ENCODE assay signal across 1 fruit fly cellular context in genomic region chr3R:19463874-19464549, dm6.
A peak's percentile ranks its signal among the peaks of the same experiment; 100 is the strongest.
TF ChIP-seq lines count a peak whose summit lies in the region.

No protein-coding gene starts in this region.

TF ChIP-seq in whole organism, embryonic, 481 proteins besides CTCF, POLR2A, EP300 and RAD21 (continued from another document and continues in another):
- TF ChIP-seq CG4282 (GFP tag; optimal IDR thresholded peaks at IDR 0.05; lab: Kevin White, UChicago) (no peak), seq (GFP tag; IDR thresholded peaks at IDR 0.05; lab: Robert Waterston, UW) (peak; percentile 60; the same call in 1 of the 2 replicates), Aef1 (GFP tag; IDR thresholded peaks at IDR 0.05; lab: Robert Waterston, UW) (no peak), Usf (GFP tag; optimal IDR thresholded peaks at IDR 0.05; lab: Kevin White, UChicago) (no peak), Hsf (GFP tag; optimal IDR thresholded peaks at IDR 0.05; lab: Kevin White, UChicago) (no peak), CG12236 (GFP tag; optimal IDR thresholded peaks at IDR 0.05; lab: Kevin White, UChicago) (peak; percentile 72), CG12104 (GFP tag; optimal IDR thresholded peaks at IDR 0.05; lab: Kevin White, UChicago) (peak; percentile 58), Hr51 (GFP tag; optimal IDR thresholded peaks at IDR 0.05; lab: Kevin White, UChicago) (peak; percentile 35 to 58), jing (GFP tag; optimal IDR thresholded peaks at IDR 0.05; lab: Kevin White, UChicago) (no peak), br (optimal IDR thresholded peaks at IDR 0.05; lab: Kevin White, UChicago) (no peak), ash1 (GFP tag; optimal IDR thresholded peaks at IDR 0.05; lab: Kevin White, UChicago) (no peak), CG6254 (GFP tag; optimal IDR thresholded peaks at IDR 0.05; lab: Kevin White, UChicago) (peak; percentile 76), tio (GFP tag; optimal IDR thresholded peaks at IDR 0.05; lab: Kevin White, UChicago) (peak; percentile 33), Sry-δ (GFP tag; optimal IDR thresholded peaks at IDR 0.05; lab: Kevin White, UChicago) (no peak), Lhr (GFP tag; optimal IDR thresholded peaks at IDR 0.05; lab: Kevin White, UChicago) (peak; percentile 70), trh (GFP tag; optimal IDR thresholded peaks at IDR 0.05; lab: Kevin White, UChicago) (no peak), wor (GFP tag; IDR thresholded peaks at IDR 0.05; lab: Robert Waterston, UW) (no peak), hb (GFP tag; IDR thresholded peaks at IDR 0.05; lab: Robert Waterston, UW; ENCODE audit: partially characterized antibody) (no peak), Opbp (GFP tag; IDR thresholded peaks at IDR 0.05; lab: Robert Waterston, UW; ENCODE audit: partially characterized antibody) (no peak), nom (GFP tag; optimal IDR thresholded peaks at IDR 0.05; lab: Kevin White, UChicago) (no peak), ssp (GFP tag; IDR thresholded peaks at IDR 0.05; lab: Robert Waterston, UW) (no peak), CG14710 (tag; optimal IDR thresholded peaks at IDR 0.05; lab: Kevin White, UChicago) (peak; percentile 73), bsh (GFP tag; optimal IDR thresholded peaks at IDR 0.05; lab: Kevin White, UChicago) (peak in 1 of 2 experiments; percentile 73), Dfd (GFP tag; optimal IDR thresholded peaks at IDR 0.05; lab: Kevin White, UChicago) (no peak), dimm (GFP tag; IDR thresholded peaks at IDR 0.05; lab: Robert Waterston, UW) (no peak), CG4707 (GFP tag; optimal IDR thresholded peaks at IDR 0.05; lab: Kevin White, UChicago) (peak; percentile 81), CG18476 (GFP tag; optimal IDR thresholded peaks at IDR 0.05; lab: Kevin White, UChicago) (no peak), CG31388 (GFP tag; optimal IDR thresholded peaks at IDR 0.05; lab: Kevin White, UChicago) (no peak), CG13624 (GFP tag; optimal IDR thresholded peaks at IDR 0.05; lab: Kevin White, UChicago) (peak; percentile 14), CG11456 (GFP tag; IDR thresholded peaks at IDR 0.05; lab: Robert Waterston, UW) (no peak), CG7372 (GFP tag; IDR thresholded peaks at IDR 0.05; lab: Robert Waterston, UW) (no peak), sr (GFP tag; IDR thresholded peaks at IDR 0.05; lab: Robert Waterston, UW) (no peak), corto (GFP tag; optimal IDR thresholded peaks at IDR 0.05; lab: Kevin White, UChicago) (no peak), lbe (GFP tag; optimal IDR thresholded peaks at IDR 0.05; lab: Kevin White, UChicago) (no peak), amos (GFP tag; IDR thresholded peaks at IDR 0.05; lab: Robert Waterston, UW; ENCODE audit: partially characterized antibody) (no peak), gcm2 (GFP tag; optimal IDR thresholded peaks at IDR 0.05; lab: Kevin White, UChicago) (peak; percentile 27), stwl (tag; optimal IDR thresholded peaks at IDR 0.05; lab: Kevin White, UChicago) (peak; percentile 42), Ptx1 (GFP tag; IDR thresholded peaks at IDR 0.05; lab: Robert Waterston, UW) (no peak), tap (tag; optimal IDR thresholded peaks at IDR 0.05; lab: Kevin White, UChicago) (peak; percentile 60), caup (GFP tag; optimal IDR thresholded peaks at IDR 0.05; lab: Kevin White, UChicago; ENCODE audit: severe bottlenecking) (peak; percentile 76), Adf1 (GFP tag; IDR thresholded peaks at IDR 0.05; lab: Robert Waterston, UW) (no peak), sqz (GFP tag; optimal IDR thresholded peaks at IDR 0.05; lab: Kevin White, UChicago) (peak; percentile 63), tll (GFP tag; optimal IDR thresholded peaks at IDR 0.05; lab: Kevin White, UChicago) (peak in 1 of 2 experiments; percentile 92), ara (GFP tag; IDR thresholded peaks at IDR 0.05; lab: Robert Waterston, UW) (peak; percentile 55; the same call in 1 of the 2 replicates), CG11504 (tag; optimal IDR thresholded peaks at IDR 0.05; lab: Kevin White, UChicago) (peak; percentile 55), chm (GFP tag; IDR thresholded peaks at IDR 0.05; lab: Robert Waterston, UW) (peak; percentile 76), Hmx (GFP tag; optimal IDR thresholded peaks at IDR 0.05; lab: Kevin White, UChicago) (no peak), abd-A (tag; optimal IDR thresholded peaks at IDR 0.05; lab: Kevin White, UChicago) (no peak), CG9609 (GFP tag; optimal IDR thresholded peaks at IDR 0.05; lab: Kevin White, UChicago) (no peak), h (optimal IDR thresholded peaks at IDR 0.05; lab: Kevin White, UChicago) (no peak), Hmr (GFP tag; optimal IDR thresholded peaks at IDR 0.05; lab: Kevin White, UChicago) (peak; percentile 69), Dll (GFP tag; IDR thresholded peaks at IDR 0.05; lab: Robert Waterston, UW; ENCODE audit: partially characterized antibody) (0 out of 4 replicates have a peak, but pooled peaks have one; percentile 41), E2f2 (GFP tag; IDR thresholded peaks at IDR 0.05; lab: Robert Waterston, UW) (peak; percentile 41; the same call in 1 of the 2 replicates), Hand (GFP tag; optimal IDR thresholded peaks at IDR 0.05; lab: Kevin White, UChicago) (peak; percentile 9), CG12659 (GFP tag; optimal IDR thresholded peaks at IDR 0.05; lab: Kevin White, UChicago) (peak; percentile 67), jumu (GFP tag; optimal IDR thresholded peaks at IDR 0.05; lab: Kevin White, UChicago) (no peak), HLH54F (GFP tag; optimal IDR thresholded peaks at IDR 0.05; lab: Kevin White, UChicago) (peak; percentile 18), CG9817 (tag; optimal IDR thresholded peaks at IDR 0.05; lab: Kevin White, UChicago) (no peak), CG1529 (GFP tag; optimal IDR thresholded peaks at IDR 0.05; lab: Kevin White, UChicago) (peak; percentile 76), chif (GFP tag; optimal IDR thresholded peaks at IDR 0.05; lab: Kevin White, UChicago) (peak; percentile 29 to 66), CG6854 (GFP tag; optimal IDR thresholded peaks at IDR 0.05; lab: Kevin White, UChicago) (peak; percentile 64), Six4 (GFP tag; optimal IDR thresholded peaks at IDR 0.05; lab: Kevin White, UChicago) (peak; percentile 4), kah (GFP tag; optimal IDR thresholded peaks at IDR 0.05; lab: Kevin White, UChicago) (peak; percentile 69), CG4424 (GFP tag; optimal IDR thresholded peaks at IDR 0.05; lab: Kevin White, UChicago) (peak; percentile 48), B-H1 (GFP tag; IDR thresholded peaks at IDR 0.05; lab: Robert Waterston, UW) (no peak), D19A (tag; optimal IDR thresholded peaks at IDR 0.05; lab: Kevin White, UChicago) (peak; percentile 54), fd3F (GFP tag; optimal IDR thresholded peaks at IDR 0.05; lab: Kevin White, UChicago) (no peak), nau (GFP tag; optimal IDR thresholded peaks at IDR 0.05; lab: Kevin White, UChicago) (peak; percentile 82), CoRest (tag; optimal IDR thresholded peaks at IDR 0.05; lab: Kevin White, UChicago) (peak; percentile 52), mirr (GFP tag; optimal IDR thresholded peaks at IDR 0.05; lab: Kevin White, UChicago) (peak; percentile 74), NC2β (GFP tag; optimal IDR thresholded peaks at IDR 0.05; lab: Kevin White, UChicago) (peak; percentile 69), CG9437 (GFP tag; optimal IDR thresholded peaks at IDR 0.05; lab: Kevin White, UChicago) (no peak), CG4820 (GFP tag; optimal IDR thresholded peaks at IDR 0.05; lab: Kevin White, UChicago) (peak; percentile 11), CG2129 (GFP tag; IDR thresholded peaks at IDR 0.05; lab: Robert Waterston, UW; ENCODE audit: partially characterized antibody) (no peak), otp (GFP tag; IDR thresholded peaks at IDR 0.05; lab: Robert Waterston, UW) (peak; percentile 72), CG15479 (GFP tag; optimal IDR thresholded peaks at IDR 0.05; lab: Kevin White, UChicago) (peak; percentile 78), Bgb (GFP tag; IDR thresholded peaks at IDR 0.05; lab: Robert Waterston, UW; ENCODE audit: partially characterized antibody) (no peak), CG10431 (GFP tag; optimal IDR thresholded peaks at IDR 0.05; lab: Kevin White, UChicago) (peak; percentile 80), CG8765 (GFP tag; IDR thresholded peaks at IDR 0.05; lab: Robert Waterston, UW) (no peak), MESR4 (GFP tag; optimal IDR thresholded peaks at IDR 0.05; lab: Kevin White, UChicago) (no peak), gsb-n (tag; optimal IDR thresholded peaks at IDR 0.05; lab: Kevin White, UChicago) (peak; percentile 73), insv (GFP tag; optimal IDR thresholded peaks at IDR 0.05; lab: Kevin White, UChicago) (peak; percentile 55 to 90), CG8089 (GFP tag; optimal IDR thresholded peaks at IDR 0.05; lab: Kevin White, UChicago) (peak; percentile 69), NfI (GFP tag; optimal IDR thresholded peaks at IDR 0.05; lab: Kevin White, UChicago) (peak; percentile 36), CG8478 (optimal IDR thresholded peaks at IDR 0.05; lab: Kevin White, UChicago) (no peak), CG6813 (GFP tag; optimal IDR thresholded peaks at IDR 0.05; lab: Kevin White, UChicago) (peak; percentile 77), bab2 (GFP tag; optimal IDR thresholded peaks at IDR 0.05; lab: Kevin White, UChicago) (peak; percentile 67), CG2889 (GFP tag; IDR thresholded peaks at IDR 0.05; lab: Robert Waterston, UW) (no peak), mam (GFP tag; optimal IDR thresholded peaks at IDR 0.05; lab: Kevin White, UChicago) (peak; percentile 23), CG14667 (GFP tag; IDR thresholded peaks at IDR 0.05; lab: Robert Waterston, UW) (no peak), ind (GFP tag; optimal IDR thresholded peaks at IDR 0.05; lab: Kevin White, UChicago) (no peak), CG17359 (tag; optimal IDR thresholded peaks at IDR 0.05; lab: Kevin White, UChicago) (peak; percentile 74), so (GFP tag; IDR thresholded peaks at IDR 0.05; lab: Robert Waterston, UW) (no peak), sens (GFP tag; lab: Kevin White, UChicago) (peak; percentile 94), CG7928 (GFP tag; optimal IDR thresholded peaks at IDR 0.05; lab: Kevin White, UChicago) (no peak), sima (GFP tag; optimal IDR thresholded peaks at IDR 0.05; lab: Kevin White, UChicago) (no peak), scrt (GFP tag; optimal IDR thresholded peaks at IDR 0.05; lab: Kevin White, UChicago) (peak; percentile 32), wek (GFP tag; optimal IDR thresholded peaks at IDR 0.05; lab: Kevin White, UChicago) (peak; percentile 84), crc (GFP tag; optimal IDR thresholded peaks at IDR 0.05; lab: Kevin White, UChicago) (peak; percentile 36), Hr78 (GFP tag; optimal IDR thresholded peaks at IDR 0.05; lab: Kevin White, UChicago) (peak in 1 of 2 experiments; percentile 3), Blimp-1 (GFP tag; optimal IDR thresholded peaks at IDR 0.05; lab: Kevin White, UChicago) (peak; percentile 76), CG15696 (tag; optimal IDR thresholded peaks at IDR 0.05; lab: Kevin White, UChicago) (peak; percentile 80), Chrac-16 (GFP tag; optimal IDR thresholded peaks at IDR 0.05; lab: Kevin White, UChicago) (no peak), Ets97D (GFP tag; optimal IDR thresholded peaks at IDR 0.05; lab: Kevin White, UChicago) (no peak), CG17912 (GFP tag; optimal IDR thresholded peaks at IDR 0.05; lab: Kevin White, UChicago) (no peak), Fer1 (GFP tag; optimal IDR thresholded peaks at IDR 0.05; lab: Kevin White, UChicago) (peak; percentile 60), CG9932 (GFP tag; IDR thresholded peaks at IDR 0.05; lab: Robert Waterston, UW) (no peak), ATbp (GFP tag; optimal IDR thresholded peaks at IDR 0.05; lab: Kevin White, UChicago) (peak; percentile 91), CG9215 (GFP tag; IDR thresholded peaks at IDR 0.05; lab: Robert Waterston, UW) (no peak), CG13424 (tag; optimal IDR thresholded peaks at IDR 0.05; lab: Kevin White, UChicago) (peak; percentile 22), crol (GFP tag; IDR thresholded peaks at IDR 0.05; lab: Robert Waterston, UW) (peak; percentile 25; the same call in 1 of the 2 replicates), MBD-R2 (GFP tag; IDR thresholded peaks at IDR 0.05; lab: Robert Waterston, UW) (no peak), CG11093 (GFP tag; IDR thresholded peaks at IDR 0.05; lab: Robert Waterston, UW) (no peak; the same call in 2 of the 3 replicates), Fer2 (tag; optimal IDR thresholded peaks at IDR 0.05; lab: Kevin White, UChicago) (no peak), ems (GFP tag; optimal IDR thresholded peaks at IDR 0.05; lab: Kevin White, UChicago) (peak; percentile 11), zfh1 (GFP tag; IDR thresholded peaks at IDR 0.05; lab: Robert Waterston, UW) (no peak), CG3065 (GFP tag; optimal IDR thresholded peaks at IDR 0.05; lab: Kevin White, UChicago) (no peak), CG8924 (tag; optimal IDR thresholded peaks at IDR 0.05; lab: Kevin White, UChicago) (peak; percentile 81), Trl (optimal IDR thresholded peaks at IDR 0.05; lab: Kevin White, UChicago) (peak; percentile 77 to 83), Trl (GFP tag; optimal IDR thresholded peaks at IDR 0.05; lab: Kevin White, UChicago) (peak; percentile 68), CG17385 (GFP tag; optimal IDR thresholded peaks at IDR 0.05; lab: Kevin White, UChicago) (peak; percentile 49), bbx (GFP tag; IDR thresholded peaks at IDR 0.05; lab: Robert Waterston, UW; ENCODE audit: partially characterized antibody) (no peak), CG17361 (GFP tag; IDR thresholded peaks at IDR 0.05; lab: Robert Waterston, UW) (no peak), CG7556 (GFP tag; optimal IDR thresholded peaks at IDR 0.05; lab: Kevin White, UChicago) (peak; percentile 67), gfzf (GFP tag; optimal IDR thresholded peaks at IDR 0.05; lab: Kevin White, UChicago) (no peak), cas (GFP tag; IDR thresholded peaks at IDR 0.05; lab: Robert Waterston, UW) (no peak), CG10543 (GFP tag; optimal IDR thresholded peaks at IDR 0.05; lab: Kevin White, UChicago) (peak; percentile 56), Camta (GFP tag; optimal IDR thresholded peaks at IDR 0.05; lab: Kevin White, UChicago) (peak; percentile 78), pan (optimal IDR thresholded peaks at IDR 0.05; lab: Kevin White, UChicago) (no peak), pan (GFP tag; optimal IDR thresholded peaks at IDR 0.05 in 1 of 2, IDR thresholded peaks at IDR 0.05 in 1 of 2) (no peak), CG3407 (GFP tag; optimal IDR thresholded peaks at IDR 0.05; lab: Kevin White, UChicago) (peak; percentile 83), yki (optimal IDR thresholded peaks at IDR 0.05; lab: Kevin White, UChicago) (no peak), CG2202 (tag; optimal IDR thresholded peaks at IDR 0.05; lab: Kevin White, UChicago) (peak; percentile 86), onecut (GFP tag; IDR thresholded peaks at IDR 0.05; lab: Robert Waterston, UW) (peak; percentile 57)
